Fruit fly (Drosophila melanogaster) whole organism, embryonic: ENCODE results near the gene Prp31.

Experiments used
- Abd-B ChIP-seq: fragments of 200-800 bp; sonication (Bioruptor generic); optimal IDR thresholded peaks from 2 replicates; lab custom pipeline; 2018; ENCODE audit warnings: missing biosample characterization, mild to moderate bottlenecking, missing genetic modification characterization, moderate library complexity
- CG15696 ChIP-seq: fragments of 200-800 bp; sonication (Bioruptor generic); optimal IDR thresholded peaks from 2 replicates; lab custom pipeline; 2019; ENCODE audit warnings: missing biosample characterization, mild to moderate bottlenecking, missing genetic modification characterization, moderate library complexity
- CG16815 ChIP-seq: fragments of 200-800 bp; sonication (Bioruptor generic); optimal IDR thresholded peaks from 3 replicates; lab custom pipeline; 2017; ENCODE audit warnings: missing biosample characterization, mild to moderate bottlenecking, missing genetic modification characterization
- CG18764 ChIP-seq: fragments of 200-800 bp; sonication (Bioruptor generic); optimal IDR thresholded peaks from 3 replicates; lab custom pipeline; 2016; ENCODE audit warnings: missing biosample characterization, missing genetic modification characterization
- CG2116 ChIP-seq: fragments of 200-800 bp; sonication (Bioruptor generic); optimal IDR thresholded peaks from 3 replicates; lab custom pipeline; 2018; ENCODE audit warnings: missing biosample characterization, mild to moderate bottlenecking, missing genetic modification characterization
- CG30403 ChIP-seq: fragments of 200-800 bp; sonication (Bioruptor generic); optimal IDR thresholded peaks from 3 replicates; lab custom pipeline; 2016; ENCODE audit warnings: missing biosample characterization, missing genetic modification characterization
- CG31224 ChIP-seq: fragments of 200-800 bp; sonication (Bioruptor generic); IDR thresholded peaks from 2 replicates; pipeline ENCODE4 v1.3.6; 2022; ENCODE audit warnings: missing biosample characterization, missing genetic modification characterization
- CG33557 ChIP-seq: fragments of 200-800 bp; sonication (Bioruptor generic); optimal IDR thresholded peaks from 2 replicates; lab custom pipeline; 2019; ENCODE audit warnings: missing biosample characterization, mild to moderate bottlenecking, missing genetic modification characterization, moderate library complexity
- CG42726 ChIP-seq: fragments of 200-800 bp; sonication (Bioruptor generic); IDR thresholded peaks from 2 replicates; pipeline ENCODE4 v1.3.6; 2022; ENCODE audit warnings: missing biosample characterization, missing genetic modification characterization; ENCODE audit not compliant: partially characterized antibody
- CG6683 ChIP-seq: fragments of 200-800 bp; sonication (Bioruptor generic); optimal IDR thresholded peaks from 2 replicates; lab custom pipeline; 2017; ENCODE audit warnings: missing biosample characterization, mild to moderate bottlenecking, missing genetic modification characterization, missing genetic modification reagents
- CG6854 ChIP-seq: fragments of 200-800 bp; sonication (Bioruptor generic); optimal IDR thresholded peaks from 3 replicates; lab custom pipeline; 2017; ENCODE audit warnings: missing biosample characterization, mild to moderate bottlenecking, missing genetic modification characterization
- Dbx ChIP-seq: fragments of 200-800 bp; sonication (Bioruptor generic); IDR thresholded peaks from 3 replicates; pipeline ENCODE4 v1.3.6; 2022; ENCODE audit warnings: missing biosample characterization, missing genetic modification characterization
- Drgx ChIP-seq: fragments of 200-800 bp; sonication (Bioruptor generic); IDR thresholded peaks from 2 replicates; pipeline ENCODE4 v1.3.6; 2022; ENCODE audit warnings: missing biosample characterization, missing genetic modification characterization
- HLHmδ ChIP-seq: fragments of 200-800 bp; sonication (Bioruptor generic); optimal IDR thresholded peaks from 2 replicates; lab custom pipeline; 2018; ENCODE audit warnings: missing biosample characterization, mild to moderate bottlenecking, missing genetic modification characterization, moderate library complexity
- Hey ChIP-seq: fragments of 200-800 bp; sonication (Bioruptor generic); optimal IDR thresholded peaks from 3 replicates; lab custom pipeline; 2018; ENCODE audit warnings: missing biosample characterization, mild to moderate bottlenecking, missing genetic modification characterization
- Jarid2 ChIP-seq: fragments of 200-800 bp; sonication (Bioruptor generic); optimal IDR thresholded peaks from 3 replicates; lab custom pipeline; 2017; ENCODE audit warnings: mild to moderate bottlenecking, missing biosample characterization, missing genetic modification reagents, missing genetic modification characterization
- Kr ChIP-seq: fragments of 200-800 bp; sonication (Bioruptor generic); optimal IDR thresholded peaks from 2 replicates; lab custom pipeline; 2017; ENCODE audit warnings: missing biosample characterization, mild to moderate bottlenecking, missing genetic modification characterization
- Sry-β ChIP-seq: fragments of 200-800 bp; sonication (Bioruptor generic); optimal IDR thresholded peaks from 2 replicates; lab custom pipeline; 2018; ENCODE audit warnings: missing biosample characterization, mild to moderate bottlenecking, missing genetic modification characterization, moderate library complexity
- Ssrp ChIP-seq: fragments of 200-800 bp; sonication (Bioruptor generic); optimal IDR thresholded peaks from 2 replicates; lab custom pipeline; 2018; ENCODE audit warnings: missing biosample characterization, mild to moderate bottlenecking, missing genetic modification characterization, moderate library complexity
- Stat92E ChIP-seq, 3 experiments: fragments of >200 bp in 2 of 3; fragments of 200-800 bp in 1 of 3; sonication (Bioruptor generic) in 1 of 3; optimal IDR thresholded peaks; 2 replicates each; lab custom pipeline; 2017 to 2019; ENCODE audit warnings: missing biosample characterization in 3 of 3, missing genetic modification characterization in 3 of 3, mild to moderate bottlenecking in 1 of 3, moderate library complexity in 1 of 3
- Xbp1 ChIP-seq: fragments of 200-800 bp; sonication (Bioruptor generic); optimal IDR thresholded peaks from 3 replicates; lab custom pipeline; 2016; ENCODE audit warnings: missing biosample characterization, mild to moderate bottlenecking, missing genetic modification characterization
- Xrp1 ChIP-seq: fragments of 200-800 bp; sonication (Bioruptor generic); IDR thresholded peaks from 2 replicates; pipeline ENCODE4 v1.3.6; 2022; ENCODE audit warnings: missing biosample characterization, missing genetic modification characterization
- chm ChIP-seq: fragments of 200-800 bp; sonication (Bioruptor generic); IDR thresholded peaks from 2 replicates; pipeline ENCODE4 v1.3.6; 2022; ENCODE audit warnings: missing biosample characterization, missing genetic modification characterization
- dati ChIP-seq: fragments of 200-800 bp; sonication (Bioruptor generic); IDR thresholded peaks from 2 replicates; pipeline ENCODE4 v1.3.6; 2022; ENCODE audit warnings: missing biosample characterization, missing genetic modification characterization
- dpn ChIP-seq, 2 experiments: fragments of 200-800 bp; sonication (Bioruptor generic); optimal IDR thresholded peaks; 3 replicates each; lab custom pipeline; 2016; ENCODE audit warnings: missing biosample characterization in 2 of 2, missing genetic modification characterization in 2 of 2
- fd102C ChIP-seq: fragments of 200-800 bp; sonication (Bioruptor generic); optimal IDR thresholded peaks from 2 replicates; lab custom pipeline; 2018; ENCODE audit warnings: missing biosample characterization, mild to moderate bottlenecking, missing genetic modification characterization, moderate library complexity
- fd3F ChIP-seq: fragments of 200-800 bp; sonication (Bioruptor generic); optimal IDR thresholded peaks from 2 replicates; lab custom pipeline; 2018; ENCODE audit warnings: missing biosample characterization, mild to moderate bottlenecking, missing genetic modification characterization, moderate library complexity
- gsb ChIP-seq: fragments of 200-800 bp; sonication (Bioruptor generic); IDR thresholded peaks from 2 replicates; pipeline ENCODE4 v1.3.6; 2022; ENCODE audit warnings: missing biosample characterization, missing genetic modification characterization
- gsb-n ChIP-seq: fragments of 200-800 bp; sonication (Bioruptor generic); optimal IDR thresholded peaks from 3 replicates; lab custom pipeline; 2018; ENCODE audit warnings: missing biosample characterization, mild to moderate bottlenecking, missing genetic modification characterization
- ham ChIP-seq: fragments of 200-800 bp; sonication (Bioruptor generic); IDR thresholded peaks from 2 replicates; pipeline ENCODE4 v1.3.6; 2022; ENCODE audit warnings: missing biosample characterization, missing genetic modification characterization
- inv ChIP-seq: fragments of 200-800 bp; sonication (Bioruptor generic); IDR thresholded peaks from 2 replicates; pipeline ENCODE4 v1.3.6; 2022; ENCODE audit warnings: missing biosample characterization, missing genetic modification characterization; ENCODE audit not compliant: partially characterized antibody
- jing ChIP-seq: fragments of 200-800 bp; sonication (Bioruptor generic); optimal IDR thresholded peaks from 2 replicates; lab custom pipeline; 2018; ENCODE audit warnings: missing biosample characterization, mild to moderate bottlenecking, missing genetic modification characterization
- ken ChIP-seq: fragments of 200-800 bp; sonication (Bioruptor generic); IDR thresholded peaks from 3 replicates; pipeline ENCODE4 v1.3.6; 2022; ENCODE audit warnings: missing biosample characterization, missing genetic modification characterization
- lmd ChIP-seq: fragments of 200-800 bp; sonication (Bioruptor generic); IDR thresholded peaks from 2 replicates; pipeline ENCODE4 v1.3.6; 2022; ENCODE audit warnings: missing biosample characterization, missing genetic modification characterization
- lov ChIP-seq, 2 experiments: fragments of 200-800 bp in 1 of 2; fragments of >200 bp in 1 of 2; sonication (Bioruptor generic) in 1 of 2; IDR thresholded peaks in 1 of 2; optimal IDR thresholded peaks in 1 of 2; 2 replicates in 1 of 2; 3 replicates in 1 of 2; pipeline versions ENCODE4 v1.3.6 to Lab custom; 2017 to 2022; ENCODE audit warnings: missing biosample characterization in 1 of 2, missing genetic modification characterization in 1 of 2
- peb ChIP-seq: fragments of 200-800 bp; sonication (Bioruptor generic); IDR thresholded peaks from 2 replicates; pipeline ENCODE4 v1.3.6; 2022; ENCODE audit warnings: missing biosample characterization, missing genetic modification characterization
- pzg ChIP-seq: fragments of 200-800 bp; sonication (Bioruptor generic); optimal IDR thresholded peaks from 3 replicates; lab custom pipeline; 2018; ENCODE audit warnings: missing biosample characterization, mild to moderate bottlenecking, missing genetic modification characterization, moderate library complexity
- row ChIP-seq: fragments of 200-800 bp; sonication (Bioruptor generic); IDR thresholded peaks from 3 replicates; pipeline ENCODE4 v1.3.6; 2022; ENCODE audit warnings: missing biosample characterization, missing genetic modification characterization
- sens ChIP-seq: fragments of 200-800 bp; sonication (Bioruptor generic); peaks from one replicate; lab custom pipeline; 2016; ENCODE audit warnings: missing biosample characterization, missing genetic modification characterization
- sens-2 ChIP-seq: fragments of 200-800 bp; sonication (Bioruptor generic); IDR thresholded peaks from 2 replicates; pipeline ENCODE4 v1.3.6; 2022; ENCODE audit warnings: missing biosample characterization, missing genetic modification characterization
- seq ChIP-seq: fragments of 200-800 bp; sonication (Bioruptor generic); IDR thresholded peaks from 2 replicates; pipeline ENCODE4 v1.3.6; 2022; ENCODE audit warnings: missing biosample characterization, missing genetic modification characterization
- sob ChIP-seq: fragments of 200-800 bp; sonication (Bioruptor generic); IDR thresholded peaks from 2 replicates; pipeline ENCODE4 v1.3.6; 2022; ENCODE audit warnings: missing biosample characterization, missing genetic modification characterization
- tgo ChIP-seq: fragments of 200-800 bp; sonication (Bioruptor generic); IDR thresholded peaks from 3 replicates; pipeline ENCODE4 v1.3.6; 2022; ENCODE audit warnings: missing biosample characterization, missing genetic modification characterization
- ttk ChIP-seq: fragments of 200-800 bp; sonication (Bioruptor generic); IDR thresholded peaks from 2 replicates; pipeline ENCODE4 v2.1.2; 2022; ENCODE audit warnings: missing biosample characterization, missing genetic modification characterization

Prp31 gene

DNA sequence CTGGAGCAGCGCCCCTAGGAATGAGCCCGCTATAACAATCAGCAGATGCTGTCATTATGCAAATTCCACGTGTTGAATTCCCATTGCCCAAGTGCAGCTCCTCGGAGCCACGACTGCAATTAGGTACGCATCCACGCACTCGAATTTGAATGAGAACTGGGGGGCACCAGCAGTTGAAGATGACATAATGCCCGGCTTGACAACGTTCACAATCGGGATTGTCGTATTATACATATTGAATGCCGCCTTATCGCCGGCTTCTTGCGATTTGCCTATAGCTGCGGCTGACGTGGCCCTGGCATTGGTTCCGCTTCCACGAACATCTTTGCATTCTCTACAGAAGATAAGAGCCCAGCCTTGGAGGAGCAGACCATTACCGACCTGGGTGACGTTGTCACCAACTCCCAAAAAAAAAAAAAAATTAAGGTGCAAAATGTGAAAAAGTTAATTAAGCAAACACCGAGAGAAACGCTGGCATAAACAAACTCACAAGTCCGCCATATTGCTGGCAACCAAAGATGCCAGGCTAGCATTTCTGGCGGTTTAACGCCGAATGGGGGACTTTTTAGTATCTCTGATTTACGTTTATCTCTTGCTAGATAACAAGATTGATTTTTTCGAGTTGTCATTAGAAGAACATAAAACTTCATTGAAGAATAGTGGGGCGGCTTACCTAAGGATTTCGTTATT is 18.5 kb upstream of the Prp31 start (continued):
- TF ChIP-seq row (GFP tag; lab: Robert Waterston, UW), result peak; percentile 31
- TF ChIP-seq Xbp1, result peak; percentile 88
- TF ChIP-seq Drgx (GFP tag; lab: Robert Waterston, UW), result 0 out of 2 replicates have a peak, but pooled peaks have one; percentile 17
- peak; percentile 39; the same call in 1 of the 2 replicates for TF ChIP-seq CG42726 (GFP tag; lab: Robert Waterston, UW)
- TF ChIP-seq gsb (GFP tag; lab: Robert Waterston, UW), result 0 out of 2 replicates have a peak, but pooled peaks have one; percentile 30

DNA sequence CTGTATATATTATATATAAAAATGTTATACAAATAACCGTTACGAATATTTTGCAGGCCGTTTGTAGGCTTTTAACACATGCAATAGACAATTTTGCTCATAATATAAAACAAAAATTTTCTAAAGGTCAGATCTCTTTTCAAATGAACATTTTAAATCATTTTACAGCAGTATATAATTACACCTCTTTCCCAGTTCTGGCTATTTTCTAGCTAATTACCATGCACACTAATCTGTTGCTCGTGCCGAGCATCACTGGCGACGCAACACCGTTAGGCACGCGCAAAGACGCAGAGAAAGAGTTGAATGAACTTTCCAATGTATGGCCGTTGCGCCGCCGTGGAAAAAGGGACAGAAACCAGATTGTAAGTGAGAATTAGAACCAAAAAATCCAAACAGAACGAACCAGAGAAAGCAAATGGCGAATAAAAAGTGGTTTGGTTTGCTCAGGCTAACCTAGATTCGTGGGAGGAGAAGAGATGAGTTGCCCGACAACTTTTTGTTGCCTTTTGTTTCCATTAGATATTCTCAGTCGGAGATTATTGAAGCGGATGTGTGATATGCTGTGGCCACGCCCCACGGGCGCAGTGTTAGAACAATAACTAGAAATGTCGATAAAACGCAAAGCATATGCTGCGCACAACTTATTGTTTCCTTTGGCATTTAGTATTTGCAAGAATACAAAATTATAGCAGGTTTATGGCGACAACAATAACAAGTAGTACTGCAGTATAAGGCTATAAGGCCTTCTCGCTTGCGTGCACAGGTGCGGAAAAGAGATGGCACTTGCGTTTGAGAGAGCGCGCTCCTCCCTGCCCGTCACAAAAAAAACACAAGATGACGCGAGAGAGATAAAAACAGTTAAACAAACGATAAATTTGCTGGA is 17.5 kb upstream of the Prp31 start:
- TF ChIP-seq Abd-B (GFP tag; lab: Kevin White, UChicago), result peak; percentile 3
- peak; percentile 76 for TF ChIP-seq sens (GFP tag; lab: Kevin White, UChicago)
- TF ChIP-seq CG15696 (tag; lab: Kevin White, UChicago), result no peak
- no peak for TF ChIP-seq CG16815 (GFP tag; lab: Kevin White, UChicago)
- TF ChIP-seq Sry-β (GFP tag; lab: Kevin White, UChicago), result peak; percentile 96
- TF ChIP-seq CG30403 (GFP tag; lab: Kevin White, UChicago), result peak; percentile 59
- TF ChIP-seq CG18764 (GFP tag; lab: Kevin White, UChicago), result no peak
- TF ChIP-seq sens-2 (GFP tag; lab: Robert Waterston, UW), result no peak
- peak; percentile 42; the same call in 1 of the 2 replicates for TF ChIP-seq Drgx (GFP tag; lab: Robert Waterston, UW)
- peak in 1 of 2 experiments; percentile 36 for TF ChIP-seq dpn (GFP tag; optimal IDR thresholded peaks at IDR 0.05; lab: Kevin White, UChicago)
- no peak for TF ChIP-seq pzg (GFP tag; lab: Kevin White, UChicago)
- no peak for TF ChIP-seq jing (GFP tag; lab: Kevin White, UChicago)
- TF ChIP-seq Xrp1 (GFP tag; lab: Robert Waterston, UW), result peak; percentile 59
- TF ChIP-seq peb (GFP tag; lab: Robert Waterston, UW), result no peak
- peak; percentile 30 for TF ChIP-seq Kr (GFP tag; lab: Kevin White, UChicago)
- no peak for TF ChIP-seq Dbx (GFP tag; lab: Robert Waterston, UW)
- peak; percentile 30 for TF ChIP-seq lmd (GFP tag; lab: Robert Waterston, UW)
- TF ChIP-seq chm (GFP tag; lab: Robert Waterston, UW), result peak; percentile 6; the same call in 1 of the 2 replicates
- TF ChIP-seq CG33557 (GFP tag; lab: Kevin White, UChicago), result no peak
- TF ChIP-seq Stat92E (GFP tag; optimal IDR thresholded peaks at IDR 0.05; lab: Kevin White, UChicago), result no peak
- TF ChIP-seq gsb-n (tag; lab: Kevin White, UChicago), result peak; percentile 22
- TF ChIP-seq ham (GFP tag; lab: Robert Waterston, UW), result no peak
- peak; percentile 37; the same call in 1 of the 2 replicates for TF ChIP-seq ttk (GFP tag; lab: Robert Waterston, UW)
- no peak for TF ChIP-seq CG6854
- TF ChIP-seq CG31224 (GFP tag; lab: Robert Waterston, UW), result no peak
- no peak for TF ChIP-seq lov (optimal IDR thresholded peaks at IDR 0.05; lab: Kevin White, UChicago)
- no peak for TF ChIP-seq lov (GFP tag; IDR thresholded peaks at IDR 0.05; lab: Robert Waterston, UW)
- TF ChIP-seq fd102C (GFP tag; lab: Kevin White, UChicago), result no peak
- peak; percentile 63; the same call in 1 of the 3 replicates for TF ChIP-seq ken (GFP tag; lab: Robert Waterston, UW)
- peak; percentile 33 for TF ChIP-seq HLHmδ (GFP tag; lab: Kevin White, UChicago)
- no peak for TF ChIP-seq inv
- TF ChIP-seq CG2116 (GFP tag; lab: Kevin White, UChicago), result peak; percentile 2
- TF ChIP-seq fd3F (GFP tag; lab: Kevin White, UChicago), result no peak
- peak; percentile 30 for TF ChIP-seq Ssrp (tag; lab: Kevin White, UChicago)
- peak; percentile 25; the same call in 1 of the 2 replicates for TF ChIP-seq sob (GFP tag; lab: Robert Waterston, UW)
- no peak for TF ChIP-seq Hey (tag; lab: Kevin White, UChicago)
- TF ChIP-seq Jarid2, result no peak
- TF ChIP-seq dati, result no peak
- no peak for TF ChIP-seq seq
- TF ChIP-seq CG6683 (GFP tag; lab: Kevin White, UChicago), result no peak
- 0 out of 3 replicates have a peak, but pooled peaks have one; percentile 23 for TF ChIP-seq tgo
